Worm (Caenorhabditis elegans) whole organism, early embryonic: Measurements from ENCODE around the gene F13D12.5.

ENCODE experiments used
- F13C5.2 ChIP-seq: sonication (generic microtip); optimal IDR thresholded peaks from 2 replicates; lab custom pipeline; 2017; ENCODE audit warnings: mild to moderate bottlenecking, missing genetic modification characterization, inconsistent platforms, missing compliant biosample characterization
- aly-1 ChIP-seq: sonication (generic microtip); optimal IDR thresholded peaks from 2 replicates; lab custom pipeline; 2016; ENCODE audit warnings: missing genetic modification characterization, missing compliant biosample characterization
- ama-1 ChIP-seq: fragments of 150-350 bp; optimal IDR thresholded peaks from 2 replicates; lab custom pipeline; 2014
- ceh-36 ChIP-seq: sonication (generic microtip); optimal IDR thresholded peaks from 2 replicates; lab custom pipeline; 2016; ENCODE audit warnings: missing genetic modification characterization, inconsistent platforms, missing compliant biosample characterization
- ets-7 ChIP-seq: sonication (generic microtip); optimal IDR thresholded peaks from 2 replicates; lab custom pipeline; 2016; ENCODE audit warnings: missing genotype, missing genetic modification characterization, missing compliant biosample characterization
- hmg-4 ChIP-seq: fragments of 200-800 bp; sonication (Bioruptor generic); optimal IDR thresholded peaks from 2 replicates; lab custom pipeline; 2018; ENCODE audit warnings: mild to moderate bottlenecking, missing genetic modification characterization, missing compliant biosample characterization

DNA sequence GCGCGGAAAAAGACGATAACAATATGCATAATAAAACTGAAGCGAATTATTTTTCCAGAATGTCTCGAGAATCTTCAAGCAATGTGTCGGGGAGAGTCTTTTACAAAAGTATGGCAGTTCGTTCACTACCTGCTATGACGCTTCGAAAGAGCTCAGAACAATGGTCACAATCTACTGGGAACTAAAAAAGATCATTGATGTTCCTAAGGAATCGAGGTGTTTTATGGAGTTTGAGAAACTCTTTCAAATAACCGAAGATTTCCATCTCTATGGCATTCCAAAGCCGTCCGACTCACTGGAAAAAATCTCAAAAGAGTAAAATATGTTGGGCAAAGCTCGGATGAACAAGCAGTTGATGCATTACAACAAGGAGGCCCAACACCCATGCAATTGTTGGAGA lies 45.8 kb downstream of the F13D12.5 start, which contains the start of gene F44E5.15:
- TF ChIP-seq aly-1 (tag; lab: Kevin White, UChicago) (no peak), ets-7 (tag; lab: Kevin White, UChicago) (no peak), F13C5.2 (tag; lab: Kevin White, UChicago) (no peak), ama-1 (lab: Kevin White, UChicago) (no peak), ceh-36 (tag; lab: Kevin White, UChicago) (no peak), hmg-4 (GFP tag; lab: Kevin White, UChicago) (no peak)
